Worm (Caenorhabditis elegans) whole organism, L4/young adult: ENCODE measurements around the gene ZK616.3.
"Not testable (repeated sequence)": the region's sequence is repeated elsewhere in the genome, so short reads cannot be mapped to it uniquely, and the experiment has no call there.

Source experiments
- W03F9.2 ChIP-seq: fragments of 150-350 bp; optimal IDR thresholded peaks from 2 replicates; lab custom pipeline; 2014; ENCODE audit warnings: missing biosample characterization, missing genetic modification characterization
- dao-5 ChIP-seq: sonication (generic microtip); optimal IDR thresholded peaks from 2 replicates; lab custom pipeline; 2016; ENCODE audit warnings: missing genotype, missing genetic modification characterization, moderate library complexity, missing compliant biosample characterization
- him-1 ChIP-seq: sonication (generic microtip); optimal IDR thresholded peaks from 2 replicates; lab custom pipeline; 2016; ENCODE audit warnings: missing genotype, missing genetic modification reagents, missing genetic modification characterization, missing compliant biosample characterization

ZK616.3 gene

ce11 chrIV:5396769-5397168 is at the start of gene ZK616.3:
Gene ZK616.3 (plus strand): TSS chrIV:5397069.
- TF ChIP-seq dao-5 (tag; lab: Kevin White, UChicago) (no peak), W03F9.2 (no peak), him-1 (tag; lab: Kevin White, UChicago) (no peak)

- TF ChIP-seq him-1 (tag; lab: Kevin White, UChicago); dao-5 (tag; lab: Kevin White, UChicago); W03F9.2: not testable (repeated sequence)
Observed at ce11 chrIV:5350480-5351193, 46.2 kb upstream of the ZK616.3 start, which contains the start of gene gba-4. Gene gba-4 (minus strand): TSS chrIV:5350897.

- TF ChIP-seq him-1 (tag; lab: Kevin White, UChicago) (no peak), W03F9.2 (no peak), dao-5 (tag; lab: Kevin White, UChicago) (no peak)
Observed at ce11 chrIV:5353364-5353763, 43.5 kb upstream of the ZK616.3 start, which contains the start of gene Y4C6B.7. Gene Y4C6B.7 (minus strand): TSS chrIV:5353464.

ce11 chrIV:5354124-5354523 is 42.7 kb upstream of the ZK616.3 start, which contains the start of gene Y4C6B.1:
Gene Y4C6B.1 (plus strand): TSS chrIV:5354488.
- TF ChIP-seq W03F9.2, result no peak
- no peak for TF ChIP-seq him-1 (tag; lab: Kevin White, UChicago)
- no peak for TF ChIP-seq dao-5 (tag; lab: Kevin White, UChicago)

ce11 chrIV:5354564-5354963 is 42.3 kb upstream of the ZK616.3 start:
- TF ChIP-seq dao-5 (tag; lab: Kevin White, UChicago) (no peak), W03F9.2 (no peak), him-1 (tag; lab: Kevin White, UChicago) (no peak)

ce11 chrIV:5360533-5360932 is 36.3 kb upstream of the ZK616.3 start, which contains the start of gene F41H10.5:
Gene F41H10.5 (plus strand): TSS chrIV:5360907.
- TF ChIP-seq dao-5 (tag; lab: Kevin White, UChicago) (no peak), him-1 (tag; lab: Kevin White, UChicago) (no peak), W03F9.2 (no peak)

- TF ChIP-seq dao-5 (tag; lab: Kevin White, UChicago), result no peak
- TF ChIP-seq W03F9.2, result peak; percentile 94
Observed at ce11 chrIV:5364135-5364609, 32.7 kb upstream of the ZK616.3 start, which contains the start of the genes hda-6 and F41H10.4. Gene hda-6 (minus strand): TSS chrIV:5364306. Gene F41H10.4 (plus strand): TSS chrIV:5364559.

ce11 chrIV:5366567-5366966 is 30.3 kb upstream of the ZK616.3 start, which contains the start of gene sand-1:
Gene sand-1 (plus strand): TSS chrIV:5366867.
- TF ChIP-seq W03F9.2 (no peak), him-1 (tag; lab: Kevin White, UChicago) (no peak), dao-5 (tag; lab: Kevin White, UChicago) (no peak)

ce11 chrIV:5367899-5368298 is 29.0 kb upstream of the ZK616.3 start:
- no peak for TF ChIP-seq dao-5 (tag; lab: Kevin White, UChicago)
- TF ChIP-seq him-1 (tag; lab: Kevin White, UChicago), result no peak
- no peak for TF ChIP-seq W03F9.2

- TF ChIP-seq him-1 (tag; lab: Kevin White, UChicago) (no peak), W03F9.2 (peak; percentile 46)
Observed at ce11 chrIV:5368860-5369259, 28.0 kb upstream of the ZK616.3 start.

- TF ChIP-seq dao-5 (tag; lab: Kevin White, UChicago) (no peak), him-1 (tag; lab: Kevin White, UChicago) (no peak), W03F9.2 (no peak)
Observed at ce11 chrIV:5369414-5369813, 27.5 kb upstream of the ZK616.3 start, which contains the start of gene F41H10.3. Gene F41H10.3 (plus strand): TSS chrIV:5369801.

ce11 chrIV:5370914-5371313 is 26.0 kb upstream of the ZK616.3 start:
- TF ChIP-seq him-1 (tag; lab: Kevin White, UChicago) (no peak), dao-5 (tag; lab: Kevin White, UChicago) (no peak), W03F9.2 (no peak)

ce11 chrIV:5374321-5374720 is 22.5 kb upstream of the ZK616.3 start:
- TF ChIP-seq W03F9.2 (no peak), him-1 (tag; lab: Kevin White, UChicago) (no peak), dao-5 (tag; lab: Kevin White, UChicago) (no peak)

- TF ChIP-seq dao-5 (tag; lab: Kevin White, UChicago), result no peak
- TF ChIP-seq W03F9.2, result no peak
- no peak for TF ChIP-seq him-1 (tag; lab: Kevin White, UChicago)
Observed at ce11 chrIV:5374946-5375345, 21.9 kb upstream of the ZK616.3 start.
